Worm (Caenorhabditis elegans) whole organism, L2 larva: ENCODE results near the gene suex-2.

Source experiments
- ceh-82 ChIP-seq: fragments of 150-350 bp; optimal IDR thresholded peaks from 2 replicates; lab custom pipeline; 2014; ENCODE audit warnings: missing biosample characterization, missing genetic modification characterization
- crh-2 ChIP-seq: sonication (generic microtip); optimal IDR thresholded peaks from 2 replicates; lab custom pipeline; 2017; ENCODE audit warnings: missing biosample characterization, missing genetic modification characterization
- egl-27 ChIP-seq: sonication (generic microtip); optimal IDR thresholded peaks from 3 replicates; lab custom pipeline; 2017; ENCODE audit warnings: missing biosample characterization, missing genetic modification reagents, missing genetic modification characterization
- lin-13 ChIP-seq: fragments of 150-350 bp; optimal IDR thresholded peaks from 2 replicates; lab custom pipeline; 2014; ENCODE audit warnings: missing biosample characterization, missing genetic modification reagents, missing genetic modification characterization
- mbf-1 ChIP-seq: sonication (generic microtip); optimal IDR thresholded peaks from 2 replicates; lab custom pipeline; 2017; ENCODE audit warnings: missing biosample characterization, missing genetic modification characterization
- nhr-129 ChIP-seq: fragments of 150-350 bp; optimal IDR thresholded peaks from 2 replicates; lab custom pipeline; 2014; ENCODE audit warnings: missing biosample characterization, missing genetic modification characterization
- nhr-25 ChIP-seq: fragments of 150-350 bp; sonication (generic microtip); optimal IDR thresholded peaks from 3 replicates; lab custom pipeline; 2014; ENCODE audit warnings: missing biosample characterization, missing genetic modification characterization
- sma-3 ChIP-seq: sonication (generic microtip); optimal IDR thresholded peaks from 2 replicates; lab custom pipeline; 2016; ENCODE audit warnings: missing genetic modification reagents, missing genetic modification characterization, missing compliant biosample characterization

DNA sequence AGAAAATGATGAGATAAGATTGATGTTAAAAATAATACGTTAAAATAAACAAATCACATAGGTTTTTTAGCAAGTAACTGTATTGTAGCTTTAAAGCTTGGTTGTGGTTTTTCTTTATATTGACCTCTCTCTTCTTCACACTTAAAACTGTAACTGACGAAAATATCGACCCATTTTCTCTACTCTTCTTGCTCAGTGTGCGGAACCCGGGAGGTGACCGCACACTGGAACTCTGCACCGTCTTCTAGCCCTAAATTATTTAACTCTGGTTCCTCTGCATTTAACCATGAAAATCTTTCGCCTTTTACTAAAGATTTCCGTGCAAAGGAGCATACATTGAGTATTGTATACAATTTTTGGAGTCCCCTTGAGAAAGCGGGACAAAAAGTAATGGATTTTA is 26.4 kb downstream of the suex-2 start:
- TF ChIP-seq ceh-82 (tag; lab: Kevin White, UChicago) (no peak), lin-13 (GFP tag; lab: Kevin White, UChicago) (no peak), nhr-129 (tag; lab: Kevin White, UChicago) (no peak), crh-2 (tag; lab: Kevin White, UChicago) (no peak), sma-3 (GFP tag; lab: Kevin White, UChicago) (no peak), egl-27 (tag; lab: Kevin White, UChicago) (no peak), mbf-1 (tag; lab: Kevin White, UChicago) (no peak), nhr-25 (no peak)
